Fruit fly (Drosophila melanogaster): ENCODE data around the gene miple2.

The miple2 gene

dm6 chr3L:294841-295408 is 23.9 kb downstream of the miple2 start:
- TF ChIP-seq Sox102F (GFP tag; optimal IDR thresholded peaks at IDR 0.05) = no peak
- peak; percentile 17 for TF ChIP-seq CG6808 (GFP tag; optimal IDR thresholded peaks at IDR 0.05)
- TF ChIP-seq vri (GFP tag; optimal IDR thresholded peaks at IDR 0.05) = no peak
- TF ChIP-seq achi (GFP tag; optimal IDR thresholded peaks at IDR 0.05) = no peak
- TF ChIP-seq CG32006 (GFP tag; optimal IDR thresholded peaks at IDR 0.05) = peak; percentile 14
- TF ChIP-seq CG8632 (GFP tag; optimal IDR thresholded peaks at IDR 0.05) = no peak
- TF ChIP-seq CG15336 (GFP tag; IDR thresholded peaks at IDR 0.05) = 0 out of 2 replicates have a peak, but pooled peaks have one; percentile 8
- TF ChIP-seq CG6163 (GFP tag; IDR thresholded peaks at IDR 0.05) = no peak
- TF ChIP-seq net (GFP tag; optimal IDR thresholded peaks at IDR 0.05) = no peak
- TF ChIP-seq Gug (GFP tag; IDR thresholded peaks at IDR 0.05) = no peak
- TF ChIP-seq Eip78C (GFP tag) = peak; percentile 61
- no peak for TF ChIP-seq CG6792 (GFP tag; optimal IDR thresholded peaks at IDR 0.05)
- no peak for TF ChIP-seq CG11902 (GFP tag; optimal IDR thresholded peaks at IDR 0.05)
- peak; percentile 4 for TF ChIP-seq CG10631 (GFP tag; optimal IDR thresholded peaks at IDR 0.05)
- TF ChIP-seq svp (GFP tag) = no peak
- peak; percentile 24 for TF ChIP-seq CG3919 (GFP tag; optimal IDR thresholded peaks at IDR 0.05)
- TF ChIP-seq Met (GFP tag; optimal IDR thresholded peaks at IDR 0.05) = no peak

- TF ChIP-seq ss (GFP tag; optimal IDR thresholded peaks at IDR 0.05) (peak in 1 of 2 experiments; percentile 6), CG31627 (GFP tag; optimal IDR thresholded peaks at IDR 0.05) (no peak), CG9139 (GFP tag; optimal IDR thresholded peaks at IDR 0.05) (no peak), CG11902 (GFP tag; optimal IDR thresholded peaks at IDR 0.05) (no peak), fd85E (GFP tag; optimal IDR thresholded peaks at IDR 0.05) (no peak)
Observed at dm6 chr3L:297240-297639, 26.2 kb downstream of the miple2 start.

dm6 chr3L:298459-298858 is 27.5 kb downstream of the miple2 start:
- TF ChIP-seq CG31627 (GFP tag; optimal IDR thresholded peaks at IDR 0.05) (no peak), CG8119 (GFP tag; IDR thresholded peaks at IDR 0.05) (no peak), dac (GFP tag; optimal IDR thresholded peaks at IDR 0.05) (no peak), Eip93F (GFP tag; optimal IDR thresholded peaks at IDR 0.05) (no peak), Eip78C (GFP tag) (no peak), CG11294 (GFP tag; IDR thresholded peaks at IDR 0.05) (no peak), topi (GFP tag; optimal IDR thresholded peaks at IDR 0.05) (no peak), CG32006 (GFP tag; optimal IDR thresholded peaks at IDR 0.05) (no peak), CG16779 (tag; optimal IDR thresholded peaks at IDR 0.05) (no peak), acj6 (GFP tag; optimal IDR thresholded peaks at IDR 0.05) (no peak), spab (GFP tag; optimal IDR thresholded peaks at IDR 0.05) (no peak), CG8319 (GFP tag; optimal IDR thresholded peaks at IDR 0.05) (no peak), Lpt (GFP tag; optimal IDR thresholded peaks at IDR 0.05) (no peak), Ets96B (tag; optimal IDR thresholded peaks at IDR 0.05) (no peak), achi (GFP tag; optimal IDR thresholded peaks at IDR 0.05) (no peak), CG3032 (tag; optimal IDR thresholded peaks at IDR 0.05) (no peak)

- TF ChIP-seq svp (GFP tag) = peak; percentile 71
- TF ChIP-seq dsx (GFP tag; optimal IDR thresholded peaks at IDR 0.05; ENCODE audit: poor library complexity, severe bottlenecking) = no peak
Observed at dm6 chr3L:299952-300605, 29.1 kb downstream of the miple2 start.

dm6 chr3L:311607-312006 is 40.6 kb downstream of the miple2 start:
- TF ChIP-seq vri (GFP tag; optimal IDR thresholded peaks at IDR 0.05) = peak; percentile 95
- no peak for TF ChIP-seq achi (GFP tag; optimal IDR thresholded peaks at IDR 0.05)
- peak; percentile 84 for TF ChIP-seq svp (GFP tag)
- no peak for TF ChIP-seq CG6163 (GFP tag; IDR thresholded peaks at IDR 0.05)
